Worm (Caenorhabditis elegans): ENCODE measurements around the gene T25B2.3.

DNA sequence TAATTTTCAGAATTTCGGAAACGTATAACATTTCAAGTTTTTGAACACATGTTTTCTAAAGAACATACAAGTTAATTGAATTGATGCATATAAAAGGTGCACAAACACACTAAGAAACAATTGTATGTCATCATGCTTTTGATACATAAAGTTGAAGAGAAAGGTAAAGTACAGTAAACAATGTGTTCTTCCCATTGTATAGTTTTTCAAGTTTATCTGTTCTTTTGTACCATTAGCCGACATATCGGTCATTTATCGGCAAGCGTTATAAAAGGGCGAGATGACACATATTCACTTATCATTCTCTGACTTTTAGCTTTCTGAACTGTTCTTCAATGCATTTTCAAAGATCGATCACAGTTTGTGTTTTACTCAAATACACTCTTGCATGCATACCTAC lies 14.0 kb downstream of the T25B2.3 start, which contains the start of gene T13C5.9:
- TF ChIP-seq F13C5.2 (tag; optimal IDR thresholded peaks at IDR 0.05), result no peak
- no peak for TF ChIP-seq ceh-36 (tag; optimal IDR thresholded peaks at IDR 0.05)
- TF ChIP-seq aly-1 (tag; optimal IDR thresholded peaks at IDR 0.05), result no peak
- TF ChIP-seq tbx-11 (GFP tag; IDR thresholded peaks at IDR 0.05), result no peak
- TF ChIP-seq ama-1 (optimal IDR thresholded peaks at IDR 0.05), result no peak
